Worm (Caenorhabditis elegans): ENCODE results near the gene K09E2.1.

DNA sequence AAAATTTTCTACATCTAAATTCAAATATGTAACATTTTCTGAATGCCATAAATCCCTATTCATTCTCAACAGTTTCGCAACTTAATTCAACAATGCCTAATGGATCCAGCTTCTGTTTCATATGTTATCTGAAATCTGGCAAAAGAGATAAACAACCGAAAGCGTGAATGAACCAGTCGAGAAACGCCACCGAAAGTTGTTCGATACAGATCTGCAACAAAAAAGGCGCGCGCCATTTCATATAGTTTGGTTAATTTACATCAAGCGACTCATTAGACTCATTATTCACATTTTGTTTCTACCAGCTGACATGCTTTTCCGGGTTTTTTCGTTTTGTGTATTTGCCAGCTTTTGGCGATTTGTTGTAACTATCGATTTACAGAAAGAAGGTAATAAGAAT lies at the start of gene K09E2.1:
- TF ChIP-seq nhr-237 (tag; optimal IDR thresholded peaks at IDR 0.05), result no peak
- no peak for TF ChIP-seq D1046.2 (GFP tag; IDR thresholded peaks at IDR 0.05)
- TF ChIP-seq daf-12 (tag; optimal IDR thresholded peaks at IDR 0.05), result no peak
- TF ChIP-seq unc-62 (GFP tag; optimal IDR thresholded peaks at IDR 0.05 in 1 of 2), result no peak
- TF ChIP-seq unc-62 (tag; optimal IDR thresholded peaks at IDR 0.05), result no peak
- TF ChIP-seq egl-27 (tag; optimal IDR thresholded peaks at IDR 0.05), result no peak
- TF ChIP-seq nhr-28 (tag; optimal IDR thresholded peaks at IDR 0.05), result no peak
- TF ChIP-seq snpc-4 (tag; optimal IDR thresholded peaks at IDR 0.05), result no peak
- TF ChIP-seq ztf-11 (tag; optimal IDR thresholded peaks at IDR 0.05), result no peak
- TF ChIP-seq php-3 (GFP tag; IDR thresholded peaks at IDR 0.05), result no peak
- no peak for TF ChIP-seq nhr-11 (tag; optimal IDR thresholded peaks at IDR 0.05)
- no peak for TF ChIP-seq T20F7.1 (GFP tag; optimal IDR thresholded peaks at IDR 0.05)
- TF ChIP-seq nhr-77 (tag; optimal IDR thresholded peaks at IDR 0.05), result no peak
